Worm (Caenorhabditis elegans) whole organism, L1 larva: Measurements from ENCODE around the gene F26G1.3.

Source experiments
- C16A3.4 ChIP-seq: fragments of 150-350 bp; optimal IDR thresholded peaks from 2 replicates; lab custom pipeline; 2014; ENCODE audit warnings: missing biosample characterization, missing genetic modification characterization
- F16B12.6 ChIP-seq: fragments of 150-350 bp; optimal IDR thresholded peaks from 2 replicates; lab custom pipeline; 2014; ENCODE audit warnings: missing biosample characterization, missing genetic modification characterization
- Y116A8C.19 ChIP-seq: sonication (generic microtip); optimal IDR thresholded peaks from 2 replicates; lab custom pipeline; 2016; ENCODE audit warnings: missing compliant biosample characterization, missing genetic modification characterization, borderline replicate concordance
- alr-1 ChIP-seq: fragments of 200-800 bp; sonication (Bioruptor generic); optimal IDR thresholded peaks from 2 replicates; lab custom pipeline; 2018; ENCODE audit warnings: borderline replicate concordance, mild to moderate bottlenecking, missing genetic modification characterization, missing compliant biosample characterization
- aly-2 ChIP-seq: fragments of 150-350 bp; optimal IDR thresholded peaks from 2 replicates; lab custom pipeline; 2014; ENCODE audit warnings: missing biosample characterization, missing genetic modification characterization
- ama-1 ChIP-seq: fragments of 150-350 bp; optimal IDR thresholded peaks from 2 replicates; lab custom pipeline; 2014
- ceh-63 ChIP-seq: fragments of 200-800 bp; sonication (Bioruptor generic); optimal IDR thresholded peaks from 2 replicates; lab custom pipeline; 2018; ENCODE audit warnings: mild to moderate bottlenecking, missing genetic modification characterization, missing compliant biosample characterization
- ceh-82 ChIP-seq, 3 experiments: fragments of 150-350 bp in 1 of 3; sonication (generic microtip) in 2 of 3; optimal IDR thresholded peaks; 2 replicates each; lab custom pipeline; 2014 to 2017; ENCODE audit warnings: missing biosample characterization in 3 of 3, missing genetic modification characterization in 3 of 3
- dpl-1 ChIP-seq, 3 experiments: fragments of 150-350 bp in 2 of 3; sonication (generic microtip) in 1 of 3; optimal IDR thresholded peaks; 2 replicates each; lab custom pipeline; 2014 to 2017; ENCODE audit warnings: missing biosample characterization in 3 of 3, missing genetic modification characterization in 3 of 3, missing genetic modification reagents in 3 of 3
- elt-2 ChIP-seq: sonication (generic microtip); optimal IDR thresholded peaks from 2 replicates; lab custom pipeline; 2016; ENCODE audit warnings: missing genetic modification characterization, mild to moderate bottlenecking, inconsistent platforms, missing compliant biosample characterization, missing genetic modification reagents
- ets-5 ChIP-seq: fragments of 200-800 bp; sonication (Bioruptor generic); IDR thresholded peaks from 2 replicates; pipeline ENCODE4 v1.3.6; 2022; ENCODE audit warnings: missing genetic modification characterization, missing compliant biosample characterization
- fkh-4 ChIP-seq: sonication (generic microtip); optimal IDR thresholded peaks from 2 replicates; lab custom pipeline; 2016; ENCODE audit warnings: missing compliant biosample characterization, missing genetic modification characterization, borderline replicate concordance
- fkh-8 ChIP-seq: sonication (generic microtip); optimal IDR thresholded peaks from 2 replicates; lab custom pipeline; 2016; ENCODE audit warnings: mild to moderate bottlenecking, missing genetic modification characterization, missing compliant biosample characterization
- fos-1 ChIP-seq: fragments of 150-350 bp; optimal IDR thresholded peaks from 2 replicates; lab custom pipeline; 2014; ENCODE audit warnings: missing biosample characterization, missing genetic modification characterization
- grh-1 ChIP-seq: fragments of 200-800 bp; sonication (Bioruptor generic); IDR thresholded peaks from 2 replicates; pipeline ENCODE4 v1.3.6; 2022; ENCODE audit warnings: missing genetic modification reagents, missing genetic modification characterization, missing compliant biosample characterization
- hlh-4 ChIP-seq: sonication (generic microtip); optimal IDR thresholded peaks from 2 replicates; lab custom pipeline; 2016; ENCODE audit warnings: mild to moderate bottlenecking, missing genetic modification characterization, missing compliant biosample characterization
- hpl-2 ChIP-seq: fragments of 150-350 bp; optimal IDR thresholded peaks from 2 replicates; lab custom pipeline; 2014; ENCODE audit warnings: missing biosample characterization, missing genetic modification reagents, missing genetic modification characterization
- isw-1 ChIP-seq: fragments of 200-800 bp; sonication (Bioruptor generic); IDR thresholded peaks from 2 replicates; pipeline ENCODE4 v1.3.6; 2022; ENCODE audit warnings: missing genetic modification characterization, missing compliant biosample characterization
- jun-1 ChIP-seq: fragments of 150-350 bp; optimal IDR thresholded peaks from 2 replicates; lab custom pipeline; 2014; ENCODE audit warnings: missing biosample characterization, missing genetic modification reagents, missing genetic modification characterization
- lin-13 ChIP-seq: fragments of 150-350 bp; optimal IDR thresholded peaks from 2 replicates; lab custom pipeline; 2014; ENCODE audit warnings: missing biosample characterization, missing genetic modification reagents, missing genetic modification characterization
- lin-14 ChIP-seq: fragments of 200-800 bp; sonication (Bioruptor generic); optimal IDR thresholded peaks from 2 replicates; lab custom pipeline; 2018; ENCODE audit warnings: mild to moderate bottlenecking, missing genetic modification characterization, moderate library complexity, missing compliant biosample characterization
- lin-15B ChIP-seq: fragments of 150-350 bp; sonication (generic microtip); optimal IDR thresholded peaks from 3 replicates; lab custom pipeline; 2014; ENCODE audit warnings: missing biosample characterization, missing genetic modification characterization
- lin-39 ChIP-seq: fragments of 150-350 bp; optimal IDR thresholded peaks from 2 replicates; lab custom pipeline; 2014; ENCODE audit warnings: missing biosample characterization, missing genetic modification reagents, missing genetic modification characterization
- lir-3 ChIP-seq: sonication (generic microtip); optimal IDR thresholded peaks from 2 replicates; lab custom pipeline; 2016; ENCODE audit warnings: mild to moderate bottlenecking, missing genetic modification characterization, moderate library complexity, missing compliant biosample characterization; ENCODE audit not compliant: poor library complexity
- mef-2 ChIP-seq: fragments of 150-350 bp; optimal IDR thresholded peaks from 2 replicates; lab custom pipeline; 2014; ENCODE audit warnings: missing biosample characterization, missing genetic modification characterization
- nhr-12 ChIP-seq: sonication (generic microtip); optimal IDR thresholded peaks from 2 replicates; lab custom pipeline; 2017; ENCODE audit warnings: missing biosample characterization, missing genetic modification characterization
- nhr-19 ChIP-seq: fragments of 200-800 bp; sonication (Bioruptor generic); conservative IDR thresholded peaks from 2 replicates; pipeline ENCODE4 v1.3.6; 2022; ENCODE audit warnings: missing genetic modification characterization, missing compliant biosample characterization
- nhr-237 ChIP-seq: fragments of 150-350 bp; optimal IDR thresholded peaks from 2 replicates; lab custom pipeline; 2014; ENCODE audit warnings: missing biosample characterization, missing genetic modification characterization
- nhr-28 ChIP-seq: fragments of 150-350 bp; optimal IDR thresholded peaks from 2 replicates; lab custom pipeline; 2014; ENCODE audit warnings: missing biosample characterization, missing genetic modification characterization
- nhr-71 ChIP-seq: sonication (generic microtip); optimal IDR thresholded peaks from 2 replicates; lab custom pipeline; 2016; ENCODE audit warnings: mild to moderate bottlenecking, missing genetic modification characterization, moderate library complexity, missing compliant biosample characterization
- nhr-76 ChIP-seq: sonication (generic microtip); optimal IDR thresholded peaks from 2 replicates; lab custom pipeline; 2017; ENCODE audit warnings: missing biosample characterization, missing genetic modification characterization
- nhr-77 ChIP-seq: fragments of 150-350 bp; optimal IDR thresholded peaks from 2 replicates; lab custom pipeline; 2014; ENCODE audit warnings: missing biosample characterization, missing genetic modification characterization
- nhr-85 ChIP-seq: sonication (generic microtip); peaks from one replicate; lab custom pipeline; 2016; ENCODE audit warnings: missing genetic modification characterization, inconsistent platforms, missing compliant biosample characterization
- nhr-90 ChIP-seq: sonication (generic microtip); optimal IDR thresholded peaks from 2 replicates; lab custom pipeline; 2016; ENCODE audit warnings: mild to moderate bottlenecking, missing genetic modification characterization, missing compliant biosample characterization; ENCODE audit not compliant: poor library complexity
- pqm-1 ChIP-seq: sonication (generic microtip); optimal IDR thresholded peaks from 3 replicates; lab custom pipeline; 2017; ENCODE audit warnings: missing biosample characterization, missing genetic modification characterization
- rnt-1 ChIP-seq: sonication (generic microtip); optimal IDR thresholded peaks from 2 replicates; lab custom pipeline; 2016; ENCODE audit warnings: mild to moderate bottlenecking, missing genetic modification characterization, moderate library complexity, missing compliant biosample characterization
- skn-1 ChIP-seq: fragments of 150-350 bp; optimal IDR thresholded peaks from 2 replicates; lab custom pipeline; 2014; ENCODE audit warnings: missing biosample characterization, missing genetic modification characterization
- swsn-7 ChIP-seq: sonication (generic microtip); optimal IDR thresholded peaks from 2 replicates; lab custom pipeline; 2016; ENCODE audit warnings: missing genetic modification characterization, missing compliant biosample characterization
- tbx-2 ChIP-seq: sonication (generic microtip); optimal IDR thresholded peaks from 2 replicates; lab custom pipeline; 2016; ENCODE audit warnings: missing genetic modification characterization, missing compliant biosample characterization
- tlp-1 ChIP-seq: fragments of 150-350 bp; optimal IDR thresholded peaks from 2 replicates; lab custom pipeline; 2014; ENCODE audit warnings: missing biosample characterization, missing genetic modification characterization
- unc-130 ChIP-seq: fragments of 150-350 bp; optimal IDR thresholded peaks from 2 replicates; lab custom pipeline; 2017; ENCODE audit warnings: missing biosample characterization, missing genetic modification characterization, inconsistent platforms
- unc-30 ChIP-seq: sonication (generic microtip); optimal IDR thresholded peaks from 2 replicates; lab custom pipeline; 2017; ENCODE audit warnings: missing biosample characterization, missing genetic modification characterization
- unc-86 ChIP-seq: sonication (generic microtip); optimal IDR thresholded peaks from 2 replicates; lab custom pipeline; 2016; ENCODE audit warnings: missing genetic modification characterization, missing compliant biosample characterization
- vab-15 ChIP-seq: sonication (generic microtip); optimal IDR thresholded peaks from 2 replicates; lab custom pipeline; 2017; ENCODE audit warnings: missing genotype, mild to moderate bottlenecking, missing genetic modification characterization, missing compliant biosample characterization
- xbp-1 ChIP-seq: sonication (generic microtip); optimal IDR thresholded peaks from 2 replicates; lab custom pipeline; 2016; ENCODE audit warnings: missing genetic modification characterization, missing compliant biosample characterization
- zip-4 ChIP-seq: fragments of 200-800 bp; sonication (Bioruptor generic); optimal IDR thresholded peaks from 2 replicates; lab custom pipeline; 2018; ENCODE audit warnings: mild to moderate bottlenecking, missing genetic modification characterization, moderate library complexity, missing compliant biosample characterization
- ztf-11 ChIP-seq, 2 experiments: sonication (generic microtip); optimal IDR thresholded peaks; 2 replicates each; lab custom pipeline; 2016 to 2017; ENCODE audit warnings: missing genetic modification characterization in 2 of 2, missing biosample characterization in 1 of 2, missing compliant biosample characterization in 1 of 2
- ztf-4 ChIP-seq: fragments of 150-350 bp; optimal IDR thresholded peaks from 2 replicates; lab custom pipeline; 2014; ENCODE audit warnings: missing biosample characterization, missing genetic modification characterization

The F26G1.3 gene

DNA sequence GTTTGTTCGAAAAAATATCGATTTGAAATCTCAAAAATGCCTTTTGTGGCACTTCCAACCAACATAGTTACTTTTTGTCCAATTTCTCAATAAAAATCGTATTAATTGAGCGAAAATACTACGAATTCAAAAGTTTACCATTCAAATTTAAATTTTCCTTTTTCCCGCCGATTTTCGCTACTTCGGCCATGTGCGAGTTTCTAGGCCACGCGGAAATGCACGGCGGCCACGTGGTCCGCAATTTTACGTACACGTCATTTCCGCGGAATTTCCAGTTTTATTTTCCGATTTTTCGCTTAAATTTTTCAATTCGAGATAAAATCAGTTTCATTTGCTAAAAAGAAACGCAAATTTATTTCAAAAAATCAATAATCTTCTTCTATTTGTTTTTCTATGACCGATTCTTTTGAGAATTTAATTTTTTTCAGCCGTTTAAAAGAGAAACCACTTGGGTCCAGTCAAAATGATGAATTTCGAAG is 18.5 kb upstream of the F26G1.3 start, which contains the start of gene eas-1 (continued):
- TF ChIP-seq unc-86 (peak; percentile 75), tbx-2 (tag; lab: Kevin White, UChicago) (peak; percentile 91), grh-1 (GFP tag; lab: Robert Waterston, UW) (peak; percentile 61), elt-2 (tag; lab: Kevin White, UChicago) (peak; percentile 91), ceh-63 (no peak), nhr-12 (tag; lab: Kevin White, UChicago) (no peak), Y116A8C.19 (tag; lab: Kevin White, UChicago) (peak; percentile 52), ets-5 (no peak), lin-39 (tag; lab: Kevin White, UChicago) (peak; percentile 35), hlh-4 (tag; lab: Kevin White, UChicago) (no peak), ztf-4 (no peak), nhr-90 (peak; percentile 90), rnt-1 (peak; percentile 98), lir-3 (tag; lab: Kevin White, UChicago) (peak; percentile 95), isw-1 (GFP tag; lab: Robert Waterston, UW) (peak; percentile 81), ama-1 (lab: Kevin White, UChicago) (no peak), mef-2 (peak; percentile 9), skn-1 (tag; lab: Kevin White, UChicago) (peak; percentile 78), nhr-76 (tag; lab: Kevin White, UChicago) (no peak), ztf-11 (tag; optimal IDR thresholded peaks at IDR 0.05; lab: Kevin White, UChicago) (peak in 1 of 2 experiments; percentile 88), C16A3.4 (tag; lab: Kevin White, UChicago) (peak; percentile 71), unc-30 (no peak), lin-14 (GFP tag; lab: Kevin White, UChicago) (peak; percentile 83), tlp-1 (no peak), jun-1 (tag; lab: Kevin White, UChicago) (peak; percentile 73), fkh-8 (tag; lab: Kevin White, UChicago) (peak; percentile 82), alr-1 (tag; lab: Kevin White, UChicago) (no peak), ceh-82 (tag; optimal IDR thresholded peaks at IDR 0.05; lab: Kevin White, UChicago) (peak; percentile 62 to 79 (median 78)), nhr-71 (tag; lab: Kevin White, UChicago) (peak; percentile 91), F16B12.6 (tag; lab: Kevin White, UChicago) (peak; percentile 81), nhr-28 (no peak), dpl-1 (GFP tag; optimal IDR thresholded peaks at IDR 0.05; lab: Kevin White, UChicago) (peak; percentile 92 to 96 (median 95)), lin-13 (peak; percentile 37), fkh-4 (tag; lab: Kevin White, UChicago) (peak; percentile 86), swsn-7 (tag; lab: Kevin White, UChicago) (peak; percentile 79), nhr-85 (tag; lab: Kevin White, UChicago) (peak; percentile 88), nhr-19 (GFP tag; lab: Robert Waterston, UW) (peak; percentile 82), nhr-237 (tag; lab: Kevin White, UChicago) (peak; percentile 26), fos-1 (tag; lab: Kevin White, UChicago) (peak; percentile 52), vab-15 (peak; percentile 57), xbp-1 (tag; lab: Kevin White, UChicago) (peak; percentile 97), lin-15B (peak; percentile 55), aly-2 (no peak), hpl-2 (GFP tag; lab: Kevin White, UChicago) (peak; percentile 47), zip-4 (peak; percentile 10), pqm-1 (tag; lab: Kevin White, UChicago) (no peak), nhr-77 (tag; lab: Kevin White, UChicago) (no peak), unc-130 (tag; lab: Kevin White, UChicago) (peak; percentile 18)
